Fruit fly (Drosophila melanogaster) whole organism, prepupa: ENCODE data around the gene CG10750.

Experiments used
- CG11902 ChIP-seq: fragments of 200-800 bp; sonication (Bioruptor generic); optimal IDR thresholded peaks from 3 replicates; lab custom pipeline; 2016; ENCODE audit warnings: missing biosample characterization, missing genetic modification characterization
- CG15336 ChIP-seq: fragments of 200-800 bp; sonication (Bioruptor generic); IDR thresholded peaks from 2 replicates; pipeline ENCODE4 v1.3.6; 2022; ENCODE audit warnings: missing biosample characterization, missing genetic modification characterization
- CG3032 ChIP-seq: fragments of 200-800 bp; optimal IDR thresholded peaks from 2 replicates; lab custom pipeline; 2019; ENCODE audit warnings: missing biosample characterization, mild to moderate bottlenecking, missing genetic modification characterization, moderate library complexity
- svp ChIP-seq: fragments of 200-800 bp; sonication (Bioruptor generic); peaks from one replicate; lab custom pipeline; 2016; ENCODE audit warnings: missing biosample characterization, missing genetic modification characterization

dm6 chr2L:19342018-19342417 lies 42.0 kb downstream of the CG10750 start:
- TF ChIP-seq CG15336 (GFP tag; lab: Robert Waterston, UW) (peak; percentile 83), svp (peak; percentile 9), CG11902 (GFP tag; lab: Kevin White, UChicago) (no peak), CG3032 (tag; lab: Kevin White, UChicago) (peak; percentile 95)
